Worm (Caenorhabditis elegans) whole organism, late embryonic: ENCODE measurements around the gene adal-1.

Experiments
- C08G9.2 ChIP-seq: sonication (generic microtip); optimal IDR thresholded peaks from 2 replicates; lab custom pipeline; 2016; ENCODE audit warnings: mild to moderate bottlenecking, missing genetic modification characterization, moderate library complexity, missing compliant biosample characterization
- C38D4.7 ChIP-seq: fragments of 200-800 bp; sonication (Bioruptor generic); optimal IDR thresholded peaks from 2 replicates; lab custom pipeline; 2018; ENCODE audit warnings: mild to moderate bottlenecking, missing genetic modification characterization, moderate library complexity, missing compliant biosample characterization
- F13H6.1 ChIP-seq: sonication (generic microtip); optimal IDR thresholded peaks from 2 replicates; lab custom pipeline; 2016; ENCODE audit warnings: missing genetic modification characterization, missing compliant biosample characterization
- K09A11.1 ChIP-seq: sonication (generic microtip); optimal IDR thresholded peaks from 2 replicates; lab custom pipeline; 2017; ENCODE audit warnings: antibody characterized with exemption, mild to moderate bottlenecking, missing genetic modification characterization, missing compliant biosample characterization; ENCODE audit not compliant: insufficient read depth
- Y22D7AL.16 ChIP-seq: sonication (generic microtip); optimal IDR thresholded peaks from 2 replicates; lab custom pipeline; 2016; ENCODE audit warnings: missing genetic modification characterization, missing compliant biosample characterization
- ahr-1 ChIP-seq: sonication (generic microtip); optimal IDR thresholded peaks from 2 replicates; lab custom pipeline; 2016; ENCODE audit warnings: missing genetic modification characterization, missing compliant biosample characterization
- ama-1 ChIP-seq: fragments of 150-350 bp; optimal IDR thresholded peaks from 2 replicates; lab custom pipeline; 2014
- ceh-18 ChIP-seq: sonication (generic microtip); optimal IDR thresholded peaks from 2 replicates; lab custom pipeline; 2016; ENCODE audit warnings: missing genetic modification characterization, missing compliant biosample characterization
- ceh-19 ChIP-seq: fragments of 200-800 bp; sonication (Bioruptor generic); optimal IDR thresholded peaks from 2 replicates; lab custom pipeline; 2018; ENCODE audit warnings: mild to moderate bottlenecking, missing genetic modification characterization, missing compliant biosample characterization
- ceh-2 ChIP-seq: sonication (generic microtip); optimal IDR thresholded peaks from 2 replicates; lab custom pipeline; 2016; ENCODE audit warnings: missing genotype, missing genetic modification characterization, missing compliant biosample characterization
- ceh-30 ChIP-seq: fragments of 150-350 bp; optimal IDR thresholded peaks from 2 replicates; lab custom pipeline; 2014; ENCODE audit warnings: missing biosample characterization, missing genetic modification characterization
- ceh-34 ChIP-seq: sonication (generic microtip); optimal IDR thresholded peaks from 2 replicates; lab custom pipeline; 2016; ENCODE audit warnings: mild to moderate bottlenecking, missing genetic modification characterization, missing compliant biosample characterization
- ceh-45 ChIP-seq: fragments of 200-800 bp; sonication (Bioruptor generic); IDR thresholded peaks from 2 replicates; pipeline ENCODE4 v1.3.6; 2022; ENCODE audit warnings: missing genetic modification reagents, missing genetic modification characterization, missing compliant biosample characterization
- ceh-48 ChIP-seq: sonication (generic microtip); optimal IDR thresholded peaks from 2 replicates; lab custom pipeline; 2016; ENCODE audit warnings: missing genetic modification characterization, inconsistent platforms, missing compliant biosample characterization
- ceh-6 ChIP-seq: fragments of 200-800 bp; sonication (Bioruptor generic); optimal IDR thresholded peaks from 2 replicates; lab custom pipeline; 2018; ENCODE audit warnings: mild to moderate bottlenecking, missing genetic modification characterization, missing compliant biosample characterization
- ceh-9 ChIP-seq: sonication (generic microtip); optimal IDR thresholded peaks from 2 replicates; lab custom pipeline; 2016; ENCODE audit warnings: mild to moderate bottlenecking, missing genetic modification characterization, inconsistent platforms, missing compliant biosample characterization
- dve-1 ChIP-seq: sonication (generic microtip); optimal IDR thresholded peaks from 2 replicates; lab custom pipeline; 2017; ENCODE audit warnings: antibody characterized with exemption, mild to moderate bottlenecking, missing genetic modification characterization, missing compliant biosample characterization
- elt-2 ChIP-seq: sonication (generic microtip); optimal IDR thresholded peaks from 2 replicates; lab custom pipeline; 2016; ENCODE audit warnings: missing genetic modification reagents, missing genetic modification characterization, missing compliant biosample characterization
- elt-4 ChIP-seq: sonication (generic microtip); optimal IDR thresholded peaks from 2 replicates; lab custom pipeline; 2016; ENCODE audit warnings: missing genetic modification characterization, missing compliant biosample characterization
- ets-4 ChIP-seq: sonication (generic microtip); optimal IDR thresholded peaks from 2 replicates; lab custom pipeline; 2016; ENCODE audit warnings: missing genetic modification characterization, missing compliant biosample characterization
- eyg-1 ChIP-seq: sonication (generic microtip); optimal IDR thresholded peaks from 2 replicates; lab custom pipeline; 2016; ENCODE audit warnings: missing genotype, missing genetic modification characterization, missing compliant biosample characterization
- fax-1 ChIP-seq: sonication (generic microtip); optimal IDR thresholded peaks from 2 replicates; lab custom pipeline; 2016; ENCODE audit warnings: missing genotype, missing genetic modification characterization, missing compliant biosample characterization
- fkh-10 ChIP-seq: fragments of 150-350 bp; optimal IDR thresholded peaks from 2 replicates; lab custom pipeline; 2014; ENCODE audit warnings: missing biosample characterization, missing genetic modification reagents, missing genetic modification characterization
- hlh-30 ChIP-seq: sonication (generic microtip); optimal IDR thresholded peaks from 2 replicates; lab custom pipeline; 2017; ENCODE audit warnings: antibody characterized with exemption, missing genetic modification characterization, missing compliant biosample characterization; ENCODE audit not compliant: insufficient read depth
- hlh-8 ChIP-seq: sonication (generic microtip); optimal IDR thresholded peaks from 2 replicates; lab custom pipeline; 2016; ENCODE audit warnings: missing genotype, missing genetic modification characterization, missing compliant biosample characterization
- lim-6 ChIP-seq: sonication (generic microtip); optimal IDR thresholded peaks from 2 replicates; lab custom pipeline; 2016; ENCODE audit warnings: missing genetic modification characterization, missing compliant biosample characterization
- madf-2 ChIP-seq: sonication (generic microtip); optimal IDR thresholded peaks from 2 replicates; lab custom pipeline; 2017; ENCODE audit warnings: missing genetic modification characterization, missing compliant biosample characterization
- nhr-11 ChIP-seq: fragments of 150-350 bp; optimal IDR thresholded peaks from 2 replicates; lab custom pipeline; 2014; ENCODE audit warnings: missing biosample characterization, missing genetic modification characterization
- npax-4 ChIP-seq: sonication (generic microtip); optimal IDR thresholded peaks from 2 replicates; lab custom pipeline; 2016; ENCODE audit warnings: missing genetic modification characterization, missing compliant biosample characterization
- odd-2 ChIP-seq: sonication (generic microtip); optimal IDR thresholded peaks from 2 replicates; lab custom pipeline; 2017; ENCODE audit warnings: antibody characterized with exemption, mild to moderate bottlenecking, missing genetic modification characterization, missing compliant biosample characterization
- pat-9 ChIP-seq: fragments of 200-800 bp; sonication (Bioruptor generic); optimal IDR thresholded peaks from 2 replicates; lab custom pipeline; 2018; ENCODE audit warnings: mild to moderate bottlenecking, missing genetic modification characterization, moderate library complexity, missing compliant biosample characterization
- pax-1 ChIP-seq: fragments of 150-350 bp; optimal IDR thresholded peaks from 2 replicates; lab custom pipeline; 2014; ENCODE audit warnings: missing biosample characterization, missing genetic modification characterization
- pha-2 ChIP-seq: sonication (generic microtip); optimal IDR thresholded peaks from 2 replicates; lab custom pipeline; 2017; ENCODE audit warnings: mild to moderate bottlenecking, missing genetic modification characterization, missing compliant biosample characterization
- pqm-1 ChIP-seq: sonication (generic microtip); optimal IDR thresholded peaks from 2 replicates; lab custom pipeline; 2016; ENCODE audit warnings: missing genetic modification characterization, missing compliant biosample characterization
- pros-1 ChIP-seq: fragments of 150-350 bp; optimal IDR thresholded peaks from 2 replicates; lab custom pipeline; 2014; ENCODE audit warnings: missing biosample characterization, missing genetic modification reagents, missing genetic modification characterization
- ref-2 ChIP-seq: sonication (generic microtip); optimal IDR thresholded peaks from 2 replicates; lab custom pipeline; 2016; ENCODE audit warnings: missing genetic modification characterization, missing compliant biosample characterization
- rnt-1 ChIP-seq: sonication (generic microtip); optimal IDR thresholded peaks from 2 replicates; lab custom pipeline; 2016; ENCODE audit warnings: missing genetic modification characterization, missing compliant biosample characterization
- sox-4 ChIP-seq: sonication (generic microtip); optimal IDR thresholded peaks from 2 replicates; lab custom pipeline; 2017; ENCODE audit warnings: mild to moderate bottlenecking, missing genetic modification characterization, inconsistent platforms, missing compliant biosample characterization
- syd-9 ChIP-seq: sonication (generic microtip); optimal IDR thresholded peaks from 2 replicates; lab custom pipeline; 2016; ENCODE audit warnings: mild to moderate bottlenecking, missing genetic modification characterization, moderate library complexity, missing compliant biosample characterization
- tbx-7 ChIP-seq: sonication (generic microtip); optimal IDR thresholded peaks from 2 replicates; lab custom pipeline; 2016; ENCODE audit warnings: missing genotype, missing genetic modification characterization, missing compliant biosample characterization
- ttx-3 ChIP-seq: sonication (generic microtip); optimal IDR thresholded peaks from 2 replicates; lab custom pipeline; 2016; ENCODE audit warnings: missing genetic modification reagents, missing genetic modification characterization, missing compliant biosample characterization
- unc-42 ChIP-seq: sonication (generic microtip); optimal IDR thresholded peaks from 2 replicates; lab custom pipeline; 2016; ENCODE audit warnings: missing genotype, missing genetic modification characterization, missing compliant biosample characterization
- unc-55 ChIP-seq: sonication (generic microtip); optimal IDR thresholded peaks from 2 replicates; lab custom pipeline; 2017; ENCODE audit warnings: missing biosample characterization, missing genetic modification reagents, missing genetic modification characterization
- unc-86 ChIP-seq: sonication (generic microtip); optimal IDR thresholded peaks from 2 replicates; lab custom pipeline; 2016; ENCODE audit warnings: missing genetic modification characterization, missing compliant biosample characterization
- zip-5 ChIP-seq: sonication (generic microtip); optimal IDR thresholded peaks from 2 replicates; lab custom pipeline; 2016; ENCODE audit warnings: missing genetic modification characterization, missing compliant biosample characterization
- ztf-16 ChIP-seq: sonication (generic microtip); optimal IDR thresholded peaks from 2 replicates; lab custom pipeline; 2017; ENCODE audit warnings: missing genetic modification characterization, missing compliant biosample characterization

Gene adal-1

DNA sequence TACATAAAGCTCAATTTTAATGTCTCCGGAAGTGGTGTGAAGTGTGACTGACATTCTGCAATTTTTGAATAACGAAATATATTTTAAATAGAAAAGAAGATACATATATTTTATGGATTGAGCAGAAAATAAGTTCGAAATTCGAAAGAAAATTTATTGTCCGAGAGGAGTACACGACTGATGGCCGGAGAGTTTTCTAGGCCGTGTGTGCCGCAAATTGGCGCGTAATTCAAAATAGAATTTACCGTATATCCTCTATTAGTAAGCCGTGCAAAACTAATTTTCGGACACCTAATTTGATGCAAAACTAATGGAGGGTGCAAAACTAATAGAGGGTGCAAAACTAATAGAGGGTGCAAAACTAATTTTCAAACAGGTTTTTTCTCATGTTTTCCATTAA lies 19.9 kb upstream of the adal-1 start, which contains the start of gene cyn-10 (continued):
- TF ChIP-seq elt-4 (tag; lab: Kevin White, UChicago) (no peak), ceh-48 (tag; lab: Kevin White, UChicago) (no peak), fax-1 (tag; lab: Kevin White, UChicago) (peak; percentile 69), lim-6 (peak; percentile 66), ets-4 (peak; percentile 89), ceh-34 (peak; percentile 47), pqm-1 (tag; lab: Kevin White, UChicago) (peak; percentile 12), ttx-3 (tag; lab: Kevin White, UChicago) (peak; percentile 49), madf-2 (tag; lab: Kevin White, UChicago) (peak; percentile 43), ceh-18 (tag; lab: Kevin White, UChicago) (peak; percentile 22), npax-4 (tag; lab: Kevin White, UChicago) (peak; percentile 5), syd-9 (tag; lab: Kevin White, UChicago) (peak; percentile 56), ceh-2 (tag; lab: Kevin White, UChicago) (peak; percentile 95), sox-4 (tag; lab: Kevin White, UChicago) (no peak), ceh-45 (GFP tag; lab: Robert Waterston, UW) (no peak), hlh-8 (tag; lab: Kevin White, UChicago) (peak; percentile 91), pax-1 (tag; lab: Kevin White, UChicago) (no peak), unc-55 (GFP tag; lab: Kevin White, UChicago) (no peak), ahr-1 (tag; lab: Kevin White, UChicago) (peak; percentile 40), odd-2 (tag; lab: Kevin White, UChicago) (no peak), unc-86 (tag; lab: Kevin White, UChicago) (peak; percentile 42), C08G9.2 (tag; lab: Kevin White, UChicago) (peak; percentile 96), ceh-6 (GFP tag; lab: Kevin White, UChicago) (peak; percentile 16), pha-2 (no peak), hlh-30 (tag; lab: Kevin White, UChicago) (no peak), Y22D7AL.16 (tag; lab: Kevin White, UChicago) (no peak), rnt-1 (peak; percentile 80), F13H6.1 (tag; lab: Kevin White, UChicago) (peak; percentile 29), ref-2 (tag; lab: Kevin White, UChicago) (peak; percentile 89), zip-5 (tag; lab: Kevin White, UChicago) (peak; percentile 84), eyg-1 (tag; lab: Kevin White, UChicago) (peak; percentile 65), tbx-7 (tag; lab: Kevin White, UChicago) (peak; percentile 98), pat-9 (tag; lab: Kevin White, UChicago) (no peak), ceh-9 (tag; lab: Kevin White, UChicago) (no peak), C38D4.7 (GFP tag; lab: Kevin White, UChicago) (no peak), fkh-10 (GFP tag; lab: Kevin White, UChicago) (no peak), pros-1 (no peak)

DNA sequence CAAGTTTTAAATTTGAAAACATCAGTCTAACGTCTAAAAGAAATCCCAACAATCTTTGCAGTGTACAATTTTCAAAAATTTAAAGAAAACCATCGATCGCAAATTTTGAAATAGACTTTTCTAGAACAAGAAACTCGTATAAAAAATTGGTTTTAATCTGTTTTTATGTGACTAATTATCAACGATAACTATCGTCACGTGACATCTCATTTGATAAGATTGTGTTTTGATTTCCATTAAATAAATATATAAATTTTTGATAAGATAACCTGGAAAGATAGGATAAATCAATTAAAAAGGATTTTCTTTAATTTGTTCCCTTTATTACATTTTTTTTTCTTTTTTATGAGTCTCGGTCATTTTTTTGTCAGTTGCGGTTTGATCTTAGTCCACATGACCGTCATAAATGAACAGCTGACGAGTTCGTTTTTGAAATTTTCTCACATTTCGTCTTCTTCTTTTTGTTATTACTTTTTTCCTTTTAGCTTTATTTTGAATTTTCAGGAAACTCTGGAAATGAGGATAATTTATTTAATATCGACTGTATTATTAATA lies 16.2 kb upstream of the adal-1 start, which contains the start of gene asm-1:
TSS of gene asm-1 (plus strand) at position 505 of the 555 bp plus-strand sequence.
- TF ChIP-seq elt-2 (peak; percentile 62), ets-4 (no peak), ceh-19 (GFP tag; lab: Kevin White, UChicago) (no peak)

ce11 chrII:6908689-6909088 lies 15.2 kb upstream of the adal-1 start:
- TF ChIP-seq nhr-11 (tag; lab: Kevin White, UChicago), result no peak
- TF ChIP-seq fax-1 (tag; lab: Kevin White, UChicago), result no peak
- TF ChIP-seq eyg-1 (tag; lab: Kevin White, UChicago), result no peak
- no peak for TF ChIP-seq unc-42
- TF ChIP-seq odd-2 (tag; lab: Kevin White, UChicago), result no peak
- no peak for TF ChIP-seq ceh-30 (tag; lab: Kevin White, UChicago)
- TF ChIP-seq tbx-7 (tag; lab: Kevin White, UChicago), result no peak
- TF ChIP-seq rnt-1, result no peak
- no peak for TF ChIP-seq ama-1 (lab: Kevin White, UChicago)
- no peak for TF ChIP-seq ztf-16
- no peak for TF ChIP-seq C38D4.7 (GFP tag; lab: Kevin White, UChicago)
- TF ChIP-seq ttx-3 (tag; lab: Kevin White, UChicago), result no peak
- no peak for TF ChIP-seq dve-1
- TF ChIP-seq K09A11.1 (tag; lab: Kevin White, UChicago), result no peak
- TF ChIP-seq, all 69 proteins: peak for 0
